Worm (Caenorhabditis elegans): Measurements from ENCODE around the gene mct-4.
A peak's percentile ranks its signal among the peaks of the same experiment; 100 is the strongest.

The mct-4 gene

ce11 chrX:4915879-4916278 is 13.7 kb downstream of the mct-4 start, which contains the start of gene ifa-4:
ifa-4 (minus strand) TSS chrX:4915979.
- TF ChIP-seq B0310.2 (tag; optimal IDR thresholded peaks at IDR 0.05) (no peak), ama-1 (optimal IDR thresholded peaks at IDR 0.05) (no peak), tbx-11 (GFP tag; IDR thresholded peaks at IDR 0.05) (no peak), aly-1 (tag; optimal IDR thresholded peaks at IDR 0.05) (no peak), pes-1 (GFP tag; IDR thresholded peaks at IDR 0.05) (no peak), hmbx-1 (tag; optimal IDR thresholded peaks at IDR 0.05) (no peak), scrt-1 (GFP tag; IDR thresholded peaks at IDR 0.05) (no peak)

DNA sequence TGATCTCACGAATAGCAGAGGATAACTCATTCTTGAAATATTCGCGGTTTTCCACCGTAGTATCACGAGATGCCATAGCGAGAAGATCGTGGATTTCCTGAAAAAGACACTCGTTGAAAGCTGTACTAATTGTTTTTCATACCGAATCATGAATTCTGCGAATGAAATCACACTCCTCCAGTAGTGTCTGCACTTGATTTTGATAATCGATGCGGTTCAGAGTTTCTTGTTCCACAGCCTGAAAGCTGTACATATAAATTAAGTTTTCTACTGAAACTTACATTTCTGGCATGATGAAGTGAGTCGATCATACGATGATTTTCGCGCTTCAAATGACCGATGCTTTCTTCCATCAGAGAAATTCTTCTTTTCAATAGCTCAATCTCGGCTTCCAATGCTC is 15.1 kb downstream of the mct-4 start:
- TF ChIP-seq aly-1 (tag; optimal IDR thresholded peaks at IDR 0.05) (no peak), ets-7 (tag; optimal IDR thresholded peaks at IDR 0.05) (no peak), tbx-37 (GFP tag; conservative IDR thresholded peaks at IDR 0.05) (no peak), pes-1 (GFP tag; IDR thresholded peaks at IDR 0.05) (no peak), sea-1 (GFP tag; conservative IDR thresholded peaks at IDR 0.05) (no peak), scrt-1 (GFP tag; IDR thresholded peaks at IDR 0.05) (no peak), F13C5.2 (tag; optimal IDR thresholded peaks at IDR 0.05) (no peak), ceh-13 (GFP tag; optimal IDR thresholded peaks at IDR 0.05) (no peak), hmg-4 (GFP tag; optimal IDR thresholded peaks at IDR 0.05) (no peak), B0310.2 (tag; optimal IDR thresholded peaks at IDR 0.05) (no peak)

ce11 chrX:4911287-4911876 is 18.2 kb downstream of the mct-4 start:
- TF ChIP-seq ceh-36 (tag; optimal IDR thresholded peaks at IDR 0.05) (no peak), ama-1 (optimal IDR thresholded peaks at IDR 0.05) (no peak), scrt-1 (GFP tag; IDR thresholded peaks at IDR 0.05) (no peak)

- no peak for TF ChIP-seq F13C5.2 (tag; optimal IDR thresholded peaks at IDR 0.05)
Measured at ce11 chrX:4905804-4906203, 23.8 kb downstream of the mct-4 start, which contains the start of gene K05B2.2. K05B2.2 (plus strand) TSS chrX:4906081.

- TF ChIP-seq flt-1 (GFP tag; IDR thresholded peaks at IDR 0.05) (no peak), B0310.2 (tag; optimal IDR thresholded peaks at IDR 0.05) (no peak), ets-7 (tag; optimal IDR thresholded peaks at IDR 0.05) (no peak), tra-4 (tag; optimal IDR thresholded peaks at IDR 0.05) (no peak), scrt-1 (GFP tag; IDR thresholded peaks at IDR 0.05) (no peak), F13C5.2 (tag; optimal IDR thresholded peaks at IDR 0.05) (no peak), hnd-1 (tag; optimal IDR thresholded peaks at IDR 0.05) (no peak), hmbx-1 (tag; optimal IDR thresholded peaks at IDR 0.05) (no peak), hmg-4 (GFP tag; optimal IDR thresholded peaks at IDR 0.05) (no peak), ceh-36 (tag; optimal IDR thresholded peaks at IDR 0.05) (no peak), sea-1 (GFP tag; conservative IDR thresholded peaks at IDR 0.05) (no peak), aly-1 (tag; optimal IDR thresholded peaks at IDR 0.05) (no peak), ama-1 (optimal IDR thresholded peaks at IDR 0.05) (no peak)
Measured at ce11 chrX:4902376-4902775, 27.2 kb downstream of the mct-4 start.

DNA sequence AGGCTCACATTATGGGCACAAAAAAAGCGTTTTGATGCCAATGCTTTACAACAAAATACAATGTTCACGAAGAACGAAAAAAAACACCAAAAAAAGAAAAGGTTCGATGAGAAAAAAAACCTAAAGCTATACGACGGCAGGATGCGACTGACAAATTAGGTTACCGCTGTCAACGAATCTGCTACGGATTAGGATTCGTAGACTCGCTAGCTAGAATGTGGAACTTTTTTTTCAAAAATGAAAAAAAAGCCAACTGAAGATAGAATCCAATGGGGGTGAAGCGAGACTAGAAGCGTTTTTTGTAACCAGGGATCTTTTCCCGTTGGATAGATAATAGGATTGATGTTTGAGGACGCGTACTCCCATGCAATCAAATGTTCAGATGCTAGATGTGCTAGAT is 27.6 kb downstream of the mct-4 start:
- TF ChIP-seq ets-7 (tag; optimal IDR thresholded peaks at IDR 0.05) (no peak), F13C5.2 (tag; optimal IDR thresholded peaks at IDR 0.05) (no peak), sea-1 (GFP tag; conservative IDR thresholded peaks at IDR 0.05) (no peak), tbx-37 (GFP tag; conservative IDR thresholded peaks at IDR 0.05) (no peak), hmbx-1 (tag; optimal IDR thresholded peaks at IDR 0.05) (no peak), ceh-36 (tag; optimal IDR thresholded peaks at IDR 0.05) (no peak), hmg-4 (GFP tag; optimal IDR thresholded peaks at IDR 0.05) (no peak), hnd-1 (tag; optimal IDR thresholded peaks at IDR 0.05) (no peak), scrt-1 (GFP tag; IDR thresholded peaks at IDR 0.05) (no peak)

DNA sequence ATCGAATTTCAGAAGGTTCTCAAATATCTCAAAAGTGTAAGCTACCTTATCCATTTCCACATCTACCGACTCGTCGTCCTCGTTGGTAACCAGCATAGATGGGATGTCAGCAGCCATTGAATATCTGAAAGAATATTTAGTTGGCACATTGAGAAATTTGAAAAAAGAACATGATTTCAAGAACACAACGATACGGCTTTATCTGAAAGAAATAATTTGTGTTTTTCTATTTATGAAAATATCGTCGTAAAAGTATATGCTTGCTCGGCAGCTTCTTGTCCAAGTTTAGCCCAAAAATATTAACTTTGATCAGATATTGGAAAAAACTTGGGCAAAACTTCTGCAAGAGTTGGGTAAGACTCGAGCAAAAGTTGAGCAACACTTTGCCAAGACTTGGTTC is 28.9 kb downstream of the mct-4 start, which contains the start of gene T07F12.4:
TSS of gene T07F12.4 (minus strand) at position 130 of the 400 bp plus-strand sequence.
- TF ChIP-seq hnd-1 (tag; optimal IDR thresholded peaks at IDR 0.05) (no peak), tra-4 (tag; optimal IDR thresholded peaks at IDR 0.05) (no peak), scrt-1 (GFP tag; IDR thresholded peaks at IDR 0.05) (no peak), F13C5.2 (tag; optimal IDR thresholded peaks at IDR 0.05) (no peak), pes-1 (GFP tag; IDR thresholded peaks at IDR 0.05) (no peak), ama-1 (optimal IDR thresholded peaks at IDR 0.05) (no peak), tbx-11 (GFP tag; IDR thresholded peaks at IDR 0.05) (no peak), ets-7 (tag; optimal IDR thresholded peaks at IDR 0.05) (no peak), aly-1 (tag; optimal IDR thresholded peaks at IDR 0.05) (no peak), hmbx-1 (tag; optimal IDR thresholded peaks at IDR 0.05) (no peak), sea-1 (GFP tag; conservative IDR thresholded peaks at IDR 0.05) (no peak), ceh-36 (tag; optimal IDR thresholded peaks at IDR 0.05) (no peak), ceh-13 (GFP tag; optimal IDR thresholded peaks at IDR 0.05) (no peak), hmg-4 (GFP tag; optimal IDR thresholded peaks at IDR 0.05) (no peak), B0310.2 (tag; optimal IDR thresholded peaks at IDR 0.05) (no peak), flt-1 (GFP tag; IDR thresholded peaks at IDR 0.05) (no peak), tbx-37 (GFP tag; conservative IDR thresholded peaks at IDR 0.05) (no peak)

- TF ChIP-seq hmg-4 (GFP tag; optimal IDR thresholded peaks at IDR 0.05) (peak; percentile 37), tbx-11 (GFP tag; IDR thresholded peaks at IDR 0.05) (no peak), hnd-1 (tag; optimal IDR thresholded peaks at IDR 0.05) (no peak), tra-4 (tag; optimal IDR thresholded peaks at IDR 0.05) (no peak), aly-1 (tag; optimal IDR thresholded peaks at IDR 0.05) (no peak)
Measured at ce11 chrX:4899623-4900022, 29.9 kb downstream of the mct-4 start.

ce11 chrX:4895223-4895622 is 34.3 kb downstream of the mct-4 start:
- TF ChIP-seq pes-1 (GFP tag; IDR thresholded peaks at IDR 0.05), result no peak

All from whole organism, early embryonic.